Fruit fly (Drosophila melanogaster): ENCODE measurements around the gene alphaTub84B.

The alphaTub84B gene

dm6 chr3R:7127966-7128365, 41.6 kb downstream of the alphaTub84B start, which contains the start of gene CG10068 (continued):
- peak; percentile 93 for TF ChIP-seq CG6163 (GFP tag; IDR thresholded peaks at IDR 0.05)
- TF ChIP-seq Hr38 (GFP tag; optimal IDR thresholded peaks at IDR 0.05), result peak; percentile 7
- peak; percentile 84 for TF ChIP-seq Smox (GFP tag; optimal IDR thresholded peaks at IDR 0.05)
- TF ChIP-seq CG16779 (tag; optimal IDR thresholded peaks at IDR 0.05), result no peak
- TF ChIP-seq ss (GFP tag; optimal IDR thresholded peaks at IDR 0.05), result peak; percentile 48 to 75
- peak; percentile 29 for TF ChIP-seq dac (GFP tag; optimal IDR thresholded peaks at IDR 0.05)
- peak; percentile 55 for TF ChIP-seq CG11902 (GFP tag; optimal IDR thresholded peaks at IDR 0.05)
- peak; percentile 79 for TF ChIP-seq OdsH (GFP tag; optimal IDR thresholded peaks at IDR 0.05)
- peak; percentile 66 for TF ChIP-seq CG8119 (GFP tag; IDR thresholded peaks at IDR 0.05)
- no peak for TF ChIP-seq CG1621 (tag; optimal IDR thresholded peaks at IDR 0.05)
- peak; percentile 93 for TF ChIP-seq eg (GFP tag; IDR thresholded peaks at IDR 0.05)
- peak; percentile 92 for TF ChIP-seq esn (GFP tag; optimal IDR thresholded peaks at IDR 0.05)
- TF ChIP-seq fd59A (GFP tag; optimal IDR thresholded peaks at IDR 0.05), result peak; percentile 62
- peak; percentile 73 for TF ChIP-seq vri (GFP tag; optimal IDR thresholded peaks at IDR 0.05)
- no peak for TF ChIP-seq CG32006 (GFP tag; optimal IDR thresholded peaks at IDR 0.05)
- TF ChIP-seq CG9139 (GFP tag; optimal IDR thresholded peaks at IDR 0.05), result peak; percentile 11
- peak; percentile 72 for TF ChIP-seq Hr4 (GFP tag; optimal IDR thresholded peaks at IDR 0.05)
- peak; percentile 49 for TF ChIP-seq CG6276 (GFP tag; optimal IDR thresholded peaks at IDR 0.05)
- peak; percentile 81 for TF ChIP-seq Ets21C (GFP tag; optimal IDR thresholded peaks at IDR 0.05)
- TF ChIP-seq Lpt (GFP tag; optimal IDR thresholded peaks at IDR 0.05), result peak; percentile 60
- TF ChIP-seq achi (GFP tag; optimal IDR thresholded peaks at IDR 0.05), result peak; percentile 82

dm6 chr3R:7129280-7130069, 43.1 kb downstream of the alphaTub84B start, which contains the start of gene CG31248:
TSS of gene CG31248 (plus strand) at chr3R:7129320.
- peak; percentile 31 for TF ChIP-seq CG6276 (GFP tag; optimal IDR thresholded peaks at IDR 0.05)
- TF ChIP-seq CG6854 (GFP tag; optimal IDR thresholded peaks at IDR 0.05), result peak; percentile 27
- TF ChIP-seq vri (GFP tag; optimal IDR thresholded peaks at IDR 0.05), result no peak
- TF ChIP-seq fkh (GFP tag; optimal IDR thresholded peaks at IDR 0.05), result no peak
- no peak for TF ChIP-seq Eip93F (GFP tag; optimal IDR thresholded peaks at IDR 0.05)
- TF ChIP-seq Smox (GFP tag; optimal IDR thresholded peaks at IDR 0.05), result no peak
- TF ChIP-seq Sox14 (GFP tag; optimal IDR thresholded peaks at IDR 0.05), result no peak
- no peak for TF ChIP-seq net (GFP tag; optimal IDR thresholded peaks at IDR 0.05)
- no peak for TF ChIP-seq CG1621 (tag; optimal IDR thresholded peaks at IDR 0.05)
- TF ChIP-seq CG11294 (GFP tag; IDR thresholded peaks at IDR 0.05), result no peak
- TF ChIP-seq Sox15 (GFP tag; optimal IDR thresholded peaks at IDR 0.05), result no peak
- TF ChIP-seq fd59A (GFP tag; optimal IDR thresholded peaks at IDR 0.05), result no peak
- no peak for TF ChIP-seq Eip75B (GFP tag; optimal IDR thresholded peaks at IDR 0.05)
- no peak for TF ChIP-seq salr (GFP tag; optimal IDR thresholded peaks at IDR 0.05)
- TF ChIP-seq CG10669 (GFP tag; optimal IDR thresholded peaks at IDR 0.05), result no peak
- TF ChIP-seq CG3919 (GFP tag; optimal IDR thresholded peaks at IDR 0.05), result no peak
- TF ChIP-seq CG3032 (tag; optimal IDR thresholded peaks at IDR 0.05), result no peak
- no peak for TF ChIP-seq CG8632 (GFP tag; optimal IDR thresholded peaks at IDR 0.05)
- peak; percentile 31 for TF ChIP-seq svp (GFP tag)
- TF ChIP-seq CG11902 (GFP tag; optimal IDR thresholded peaks at IDR 0.05), result no peak
- TF ChIP-seq CG16779 (tag; optimal IDR thresholded peaks at IDR 0.05), result no peak
- no peak for TF ChIP-seq Hr39 (GFP tag; optimal IDR thresholded peaks at IDR 0.05)
- TF ChIP-seq Ets21C (GFP tag; optimal IDR thresholded peaks at IDR 0.05), result no peak
- 0 out of 2 replicates have a peak, but pooled peaks have one; percentile 6 for TF ChIP-seq CG15336 (GFP tag; IDR thresholded peaks at IDR 0.05)
- no peak for TF ChIP-seq Hr4 (GFP tag; optimal IDR thresholded peaks at IDR 0.05)

- TF ChIP-seq fkh (GFP tag; optimal IDR thresholded peaks at IDR 0.05) (no peak), esn (GFP tag; optimal IDR thresholded peaks at IDR 0.05) (peak; percentile 46), dsx (GFP tag; optimal IDR thresholded peaks at IDR 0.05; ENCODE audit: poor library complexity, severe bottlenecking) (no peak), CG16779 (tag; optimal IDR thresholded peaks at IDR 0.05) (no peak), CG6163 (GFP tag; IDR thresholded peaks at IDR 0.05) (no peak), Sox102F (GFP tag; optimal IDR thresholded peaks at IDR 0.05) (no peak), OdsH (GFP tag; optimal IDR thresholded peaks at IDR 0.05) (no peak), Sox14 (GFP tag; optimal IDR thresholded peaks at IDR 0.05) (no peak), CG6792 (GFP tag; optimal IDR thresholded peaks at IDR 0.05) (no peak), Sox15 (GFP tag; optimal IDR thresholded peaks at IDR 0.05) (no peak), Met (GFP tag; optimal IDR thresholded peaks at IDR 0.05) (no peak), CG8319 (GFP tag; optimal IDR thresholded peaks at IDR 0.05) (no peak), topi (GFP tag; optimal IDR thresholded peaks at IDR 0.05) (peak; percentile 14), fd59A (GFP tag; optimal IDR thresholded peaks at IDR 0.05) (no peak), Eip78C (GFP tag) (peak; percentile 58), CG10631 (GFP tag; optimal IDR thresholded peaks at IDR 0.05) (no peak), svp (GFP tag) (peak; percentile 70)
These were observed 44.4 kb downstream of the alphaTub84B start for dm6 chr3R:7130827-7131226.

Data from whole organism, prepupa.